Worm (Caenorhabditis elegans) whole organism, young adult: ENCODE data around the gene col-162.
A peak's percentile ranks its signal among the peaks of the same experiment; 100 is the strongest.

ENCODE experiments used
- C06A6.2 ChIP-seq: fragments of 200-800 bp; sonication (Bioruptor generic); conservative IDR thresholded peaks from 2 replicates; pipeline ENCODE4 v1.3.6; 2022; ENCODE audit warnings: missing genetic modification characterization, missing compliant biosample characterization
- F55B11.4 ChIP-seq: sonication (generic microtip); optimal IDR thresholded peaks from 2 replicates; lab custom pipeline; 2016; ENCODE audit warnings: missing compliant biosample characterization, missing genetic modification characterization, borderline replicate concordance; ENCODE audit not compliant: insufficient read depth
- Y53G8AR.9 ChIP-seq: fragments of 200-800 bp; sonication (Bioruptor generic); conservative IDR thresholded peaks from 2 replicates; pipeline ENCODE4 v1.3.6; 2022; ENCODE audit warnings: missing genetic modification reagents, missing genetic modification characterization, missing compliant biosample characterization
- Y56A3A.18 ChIP-seq: fragments of 200-800 bp; sonication (Bioruptor generic); IDR thresholded peaks from 2 replicates; pipeline ENCODE4 v1.3.6; 2022; ENCODE audit warnings: missing genetic modification reagents, missing genetic modification characterization, missing compliant biosample characterization
- ZK185.1 ChIP-seq: sonication (generic microtip); optimal IDR thresholded peaks from 2 replicates; lab custom pipeline; 2016; ENCODE audit warnings: mild to moderate bottlenecking, missing genetic modification characterization, missing compliant biosample characterization; ENCODE audit not compliant: poor library complexity, severe bottlenecking
- akir-1 ChIP-seq: fragments of 200-800 bp; sonication (Bioruptor generic); optimal IDR thresholded peaks from 2 replicates; lab custom pipeline; 2018; ENCODE audit warnings: mild to moderate bottlenecking, missing genetic modification characterization, moderate library complexity, missing compliant biosample characterization
- aptf-2 ChIP-seq: fragments of 200-800 bp; sonication (Bioruptor generic); conservative IDR thresholded peaks from 2 replicates; pipeline ENCODE4 v1.3.6; 2022; ENCODE audit warnings: missing genetic modification reagents, missing genetic modification characterization, missing compliant biosample characterization
- atf-7 ChIP-seq: sonication (generic microtip); optimal IDR thresholded peaks from 2 replicates; lab custom pipeline; 2017; ENCODE audit warnings: mild to moderate bottlenecking, missing genetic modification characterization, missing compliant biosample characterization
- attf-3 ChIP-seq: fragments of 200-800 bp; sonication (Bioruptor generic); conservative IDR thresholded peaks from 2 replicates; pipeline ENCODE4 v1.3.6; 2022; ENCODE audit warnings: missing genetic modification reagents, missing genetic modification characterization, missing compliant biosample characterization
- ceh-100 ChIP-seq: fragments of 200-800 bp; sonication (Bioruptor generic); IDR thresholded peaks from 2 replicates; pipeline ENCODE4 v1.3.6; 2022; ENCODE audit warnings: missing genetic modification reagents, missing genetic modification characterization, missing compliant biosample characterization
- ceh-91 ChIP-seq: fragments of 200-800 bp; sonication (Bioruptor generic); IDR thresholded peaks from 2 replicates; pipeline ENCODE4 v1.3.6; 2022; ENCODE audit warnings: missing genetic modification reagents, missing genetic modification characterization, missing compliant biosample characterization
- dpl-1 ChIP-seq: fragments of 150-350 bp; optimal IDR thresholded peaks from 2 replicates; lab custom pipeline; 2014; ENCODE audit warnings: missing biosample characterization, missing genetic modification reagents, missing genetic modification characterization
- efl-1 ChIP-seq: fragments of 150-350 bp; optimal IDR thresholded peaks from 2 replicates; lab custom pipeline; 2014; ENCODE audit warnings: missing biosample characterization, missing genetic modification reagents, missing genetic modification characterization
- egrh-3 ChIP-seq: fragments of 200-800 bp; sonication (Bioruptor generic); IDR thresholded peaks from 2 replicates; pipeline ENCODE4 v1.3.6; 2022; ENCODE audit warnings: missing genetic modification reagents, missing genetic modification characterization, missing compliant biosample characterization
- hrde-1 ChIP-seq: sonication (generic microtip); optimal IDR thresholded peaks from 2 replicates; lab custom pipeline; 2016; ENCODE audit warnings: missing genetic modification characterization, mild to moderate bottlenecking, missing compliant biosample characterization, moderate library complexity, missing genotype, missing genetic modification reagents, borderline replicate concordance
- let-526 ChIP-seq: fragments of 200-800 bp; sonication (Bioruptor generic); IDR thresholded peaks from 2 replicates; pipeline ENCODE4 v1.3.6; 2022; ENCODE audit warnings: missing genetic modification reagents, missing genetic modification characterization, missing compliant biosample characterization
- let-607 ChIP-seq, 2 experiments: fragments of 200-800 bp in 1 of 2; sonication (Bioruptor generic) in 1 of 2; sonication (generic microtip) in 1 of 2; optimal IDR thresholded peaks; 2 replicates each; lab custom pipeline; 2016 to 2018; ENCODE audit warnings: mild to moderate bottlenecking in 2 of 2, missing compliant biosample characterization in 2 of 2, missing genetic modification characterization in 2 of 2, moderate library complexity in 2 of 2, missing genotype in 1 of 2
- lin-35 ChIP-seq, 3 experiments: fragments of 150-350 bp in 2 of 3; sonication (generic microtip) in 1 of 3; optimal IDR thresholded peaks; 2 replicates each; lab custom pipeline; 2014 to 2018; ENCODE audit warnings: missing biosample characterization in 3 of 3, missing genetic modification characterization in 3 of 3, missing genetic modification reagents in 3 of 3
- lin-54 ChIP-seq: fragments of 200-800 bp; sonication (Bioruptor generic); optimal IDR thresholded peaks from 2 replicates; lab custom pipeline; 2018; ENCODE audit warnings: mild to moderate bottlenecking, missing genetic modification characterization, missing compliant biosample characterization
- lsl-1 ChIP-seq: fragments of 200-800 bp; sonication (Bioruptor generic); optimal IDR thresholded peaks from 2 replicates; lab custom pipeline; 2018; ENCODE audit warnings: mild to moderate bottlenecking, missing genetic modification characterization, moderate library complexity, missing compliant biosample characterization
- madf-8 ChIP-seq: fragments of 200-800 bp; sonication (Bioruptor generic); conservative IDR thresholded peaks from 2 replicates; pipeline ENCODE4 v1.3.6; 2022; ENCODE audit warnings: missing genetic modification reagents, missing genetic modification characterization, missing compliant biosample characterization
- mxl-1 ChIP-seq: sonication (generic microtip); optimal IDR thresholded peaks from 2 replicates; lab custom pipeline; 2016; ENCODE audit warnings: missing genetic modification characterization, missing compliant biosample characterization
- nhr-120 ChIP-seq: fragments of 200-800 bp; sonication (Bioruptor generic); IDR thresholded peaks from 2 replicates; pipeline ENCODE4 v1.3.6; 2022; ENCODE audit warnings: missing genetic modification characterization, missing compliant biosample characterization
- rpc-1 ChIP-seq, 2 experiments: fragments of 150-350 bp in 1 of 2; sonication (generic microtip) in 1 of 2; optimal IDR thresholded peaks; 2 replicates each; lab custom pipeline; 2014 to 2018; ENCODE audit warnings: missing biosample characterization in 1 of 2, missing genetic modification characterization in 1 of 2, missing genetic modification reagents in 1 of 2, missing genotype in 1 of 2
- sea-2 ChIP-seq: fragments of 200-800 bp; sonication (Bioruptor generic); IDR thresholded peaks from 2 replicates; pipeline ENCODE4 v1.3.6; 2022; ENCODE audit warnings: missing genetic modification characterization, missing compliant biosample characterization
- snpc-4 ChIP-seq, 5 experiments: fragments of 150-350 bp in 1 of 5; sonication (generic microtip) in 4 of 5; optimal IDR thresholded peaks; 2 replicates each; lab custom pipeline; 2014 to 2018; ENCODE audit warnings: missing genetic modification characterization in 5 of 5, missing biosample characterization in 3 of 5, antibody characterized with exemption in 2 of 5, mild to moderate bottlenecking in 2 of 5, missing compliant biosample characterization in 2 of 5, missing genotype in 2 of 5, moderate library complexity in 2 of 5, missing genetic modification reagents in 1 of 5
- tbx-9 ChIP-seq: sonication (generic microtip); optimal IDR thresholded peaks from 2 replicates; lab custom pipeline; 2016; ENCODE audit warnings: borderline replicate concordance, missing genetic modification characterization, inconsistent platforms, missing compliant biosample characterization
- unc-130 ChIP-seq: sonication (generic microtip); optimal IDR thresholded peaks from 2 replicates; lab custom pipeline; 2016; ENCODE audit warnings: missing genetic modification reagents, missing genetic modification characterization, missing compliant biosample characterization
- xnd-1 ChIP-seq: sonication (generic microtip); optimal IDR thresholded peaks from 2 replicates; lab custom pipeline; 2016; ENCODE audit warnings: missing genotype, missing genetic modification reagents, missing genetic modification characterization, missing compliant biosample characterization
- zfh-2 ChIP-seq: fragments of 200-800 bp; sonication (Bioruptor generic); conservative IDR thresholded peaks from 2 replicates; pipeline ENCODE4 v1.3.6; 2022; ENCODE audit warnings: missing genetic modification reagents, missing genetic modification characterization, missing compliant biosample characterization
- ztf-18 ChIP-seq: sonication (generic microtip); optimal IDR thresholded peaks from 2 replicates; lab custom pipeline; 2016; ENCODE audit warnings: missing genotype, mild to moderate bottlenecking, missing genetic modification characterization, missing compliant biosample characterization
- ztf-25 ChIP-seq: fragments of 200-800 bp; sonication (Bioruptor generic); IDR thresholded peaks from 2 replicates; pipeline ENCODE4 v1.3.6; 2022; ENCODE audit warnings: missing genetic modification reagents, missing genetic modification characterization, missing compliant biosample characterization
- ztf-28 ChIP-seq: fragments of 200-800 bp; sonication (Bioruptor generic); IDR thresholded peaks from 2 replicates; pipeline ENCODE4 v1.3.6; 2022; ENCODE audit warnings: missing genetic modification reagents, missing genetic modification characterization, missing compliant biosample characterization

col-162 gene

ce11 chrV:13408440-13408839, 33.3 kb upstream of the col-162 start:
- 0 out of 2 replicates have a peak, but pooled peaks have one; percentile 6 for TF ChIP-seq attf-3 (GFP tag; lab: Robert Waterston, UW)
- 0 out of 2 replicates have a peak, but pooled peaks have one; percentile 46 for TF ChIP-seq Y53G8AR.9 (GFP tag; lab: Robert Waterston, UW)
- no peak for TF ChIP-seq hrde-1 (tag; lab: Kevin White, UChicago)

ce11 chrV:13409089-13409488, 32.7 kb upstream of the col-162 start:
- TF ChIP-seq F55B11.4 (no peak), ZK185.1 (tag; lab: Kevin White, UChicago) (peak; percentile 9), egrh-3 (no peak), lin-54 (peak; percentile 83), ztf-28 (GFP tag; lab: Robert Waterston, UW) (0 out of 2 replicates have a peak, but pooled peaks have one; percentile 11), ceh-91 (GFP tag; lab: Robert Waterston, UW) (peak; percentile 37; the same call in 1 of the 2 replicates), attf-3 (GFP tag; lab: Robert Waterston, UW) (0 out of 2 replicates have a peak, but pooled peaks have one; percentile 13), dpl-1 (GFP tag; lab: Kevin White, UChicago) (peak; percentile 26), xnd-1 (peak; percentile 35), efl-1 (GFP tag; lab: Kevin White, UChicago) (peak; percentile 48), mxl-1 (tag; lab: Kevin White, UChicago) (no peak), Y56A3A.18 (GFP tag; lab: Robert Waterston, UW) (no peak), unc-130 (GFP tag; lab: Kevin White, UChicago) (peak; percentile 5), rpc-1 (optimal IDR thresholded peaks at IDR 0.05; lab: Kevin White, UChicago) (no peak), rpc-1 (tag; optimal IDR thresholded peaks at IDR 0.05; lab: Kevin White, UChicago) (no peak), sea-2 (GFP tag; lab: Robert Waterston, UW) (no peak), lsl-1 (GFP tag; lab: Kevin White, UChicago) (peak; percentile 20), ceh-100 (GFP tag; lab: Robert Waterston, UW) (no peak; the same call in 1 of the 2 replicates), lin-35 (GFP tag; optimal IDR thresholded peaks at IDR 0.05; lab: Kevin White, UChicago) (peak in 2 of 3 experiments; percentile 5 to 67), aptf-2 (GFP tag; lab: Robert Waterston, UW) (0 out of 2 replicates have a peak, but pooled peaks have one; percentile 23), madf-8 (GFP tag; lab: Robert Waterston, UW) (peak; percentile 41; the same call in 1 of the 2 replicates), atf-7 (tag; lab: Kevin White, UChicago) (no peak)

- TF ChIP-seq egrh-3, result no peak
- TF ChIP-seq akir-1 (GFP tag; lab: Kevin White, UChicago), result no peak
- no peak for TF ChIP-seq nhr-120 (GFP tag; lab: Robert Waterston, UW)
- no peak for TF ChIP-seq snpc-4 (GFP tag; optimal IDR thresholded peaks at IDR 0.05; lab: Kevin White, UChicago)
- no peak for TF ChIP-seq snpc-4 (tag; optimal IDR thresholded peaks at IDR 0.05; lab: Kevin White, UChicago)
- 0 out of 2 replicates have a peak, but pooled peaks have one; percentile 37 for TF ChIP-seq ztf-28 (GFP tag; lab: Robert Waterston, UW)
- no peak for TF ChIP-seq C06A6.2 (GFP tag; lab: Robert Waterston, UW)
- no peak for TF ChIP-seq let-607 (tag; optimal IDR thresholded peaks at IDR 0.05; lab: Kevin White, UChicago)
- no peak for TF ChIP-seq tbx-9 (tag; lab: Kevin White, UChicago)
- TF ChIP-seq ceh-100 (GFP tag; lab: Robert Waterston, UW), result no peak
These were observed 31.1 kb upstream of the col-162 start, which contains the start of gene F53F1.4 for ce11 chrV:13410688-13411087. Gene F53F1.4 (plus strand): TSS chrV:13411077.

- TF ChIP-seq ztf-18 (tag; lab: Kevin White, UChicago) (no peak), ztf-25 (GFP tag; lab: Robert Waterston, UW) (no peak), egrh-3 (peak; percentile 87), zfh-2 (GFP tag; lab: Robert Waterston, UW) (peak; percentile 91), let-526 (GFP tag; lab: Robert Waterston, UW) (no peak)
These were observed 30.4 kb upstream of the col-162 start for ce11 chrV:13411225-13411991.
